Fruit fly (Drosophila melanogaster) whole organism, embryonic: ENCODE measurements around the gene DEF8.
A peak's percentile ranks its signal among the peaks of the same experiment; 100 is the strongest.

ENCODE experiments used
- C15 ChIP-seq: fragments of 200-800 bp; sonication (Bioruptor generic); IDR thresholded peaks from 3 replicates; pipeline ENCODE4 v1.3.6; 2022; ENCODE audit warnings: missing biosample characterization, missing genetic modification characterization
- CG13624 ChIP-seq: fragments of 200-800 bp; sonication (Bioruptor generic); optimal IDR thresholded peaks from 2 replicates; lab custom pipeline; 2016; ENCODE audit warnings: missing biosample characterization, missing genetic modification characterization
- CG15696 ChIP-seq: fragments of 200-800 bp; sonication (Bioruptor generic); optimal IDR thresholded peaks from 2 replicates; lab custom pipeline; 2019; ENCODE audit warnings: missing biosample characterization, mild to moderate bottlenecking, missing genetic modification characterization, moderate library complexity
- CG1602 ChIP-seq: fragments of 200-800 bp; sonication (Bioruptor generic); optimal IDR thresholded peaks from 3 replicates; lab custom pipeline; 2016; ENCODE audit warnings: missing biosample characterization, missing genetic modification characterization
- CG16779 ChIP-seq: fragments of 200-800 bp; sonication (Bioruptor generic); IDR thresholded peaks from 2 replicates; pipeline ENCODE4 v1.3.6; 2022; ENCODE audit warnings: missing biosample characterization, missing genetic modification characterization
- CG17361 ChIP-seq: fragments of 200-800 bp; sonication (Bioruptor generic); IDR thresholded peaks from 3 replicates; pipeline ENCODE4 v1.3.6; 2022; ENCODE audit warnings: missing biosample characterization, missing genetic modification characterization
- CG2199 ChIP-seq: fragments of 200-800 bp; sonication (Bioruptor generic); IDR thresholded peaks from 3 replicates; pipeline ENCODE4 v1.3.6; 2022; ENCODE audit warnings: missing biosample characterization, missing genetic modification characterization
- CG2202 ChIP-seq: fragments of 200-800 bp; sonication (Bioruptor generic); optimal IDR thresholded peaks from 2 replicates; lab custom pipeline; 2018; ENCODE audit warnings: missing biosample characterization, mild to moderate bottlenecking, missing genetic modification characterization
- CG4617 ChIP-seq: fragments of 200-800 bp; sonication (Bioruptor generic); optimal IDR thresholded peaks from 3 replicates; lab custom pipeline; 2016; ENCODE audit warnings: missing biosample characterization, missing genetic modification characterization, borderline replicate concordance
- CG7556 ChIP-seq: fragments of 200-800 bp; sonication (Bioruptor generic); optimal IDR thresholded peaks from 2 replicates; lab custom pipeline; 2017; ENCODE audit warnings: missing biosample characterization, mild to moderate bottlenecking, missing genetic modification characterization
- CG7839 ChIP-seq: fragments of 200-800 bp; sonication (Bioruptor generic); optimal IDR thresholded peaks from 3 replicates; lab custom pipeline; 2018; ENCODE audit warnings: missing biosample characterization, mild to moderate bottlenecking, missing genetic modification characterization, moderate library complexity
- CG9797 ChIP-seq: fragments of 200-800 bp; sonication (Bioruptor generic); optimal IDR thresholded peaks from 3 replicates; lab custom pipeline; 2018; ENCODE audit warnings: missing biosample characterization, mild to moderate bottlenecking, missing genetic modification characterization
- D ChIP-seq, 2 experiments: fragments of 200-800 bp in 1 of 2; fragments of >200 bp in 1 of 2; sonication (Bioruptor generic) in 1 of 2; optimal IDR thresholded peaks; 2 replicates in 1 of 2; 3 replicates in 1 of 2; lab custom pipeline; 2017; ENCODE audit warnings: mild to moderate bottlenecking in 1 of 2, missing biosample characterization in 1 of 2, missing genetic modification characterization in 1 of 2, missing genetic modification reagents in 1 of 2
- Ets65A ChIP-seq: fragments of 200-800 bp; sonication (Bioruptor generic); peaks from one replicate; lab custom pipeline; 2016; ENCODE audit warnings: missing biosample characterization, missing genetic modification characterization
- Fer3 ChIP-seq: fragments of 200-800 bp; sonication (Bioruptor generic); optimal IDR thresholded peaks from 2 replicates; lab custom pipeline; 2018; ENCODE audit warnings: missing biosample characterization, mild to moderate bottlenecking, missing genetic modification characterization, moderate library complexity
- Hr3 ChIP-seq: fragments of 200-800 bp; sonication (Bioruptor generic); optimal IDR thresholded peaks from 3 replicates; lab custom pipeline; 2016; ENCODE audit warnings: missing biosample characterization, missing genetic modification characterization
- MTF-1 ChIP-seq: fragments of 200-800 bp; sonication (Bioruptor generic); optimal IDR thresholded peaks from 2 replicates; lab custom pipeline; 2018; ENCODE audit warnings: missing biosample characterization, mild to moderate bottlenecking, missing genetic modification characterization, borderline replicate concordance
- Oli ChIP-seq: fragments of 200-800 bp; sonication (Bioruptor generic); optimal IDR thresholded peaks from 2 replicates; lab custom pipeline; 2018; ENCODE audit warnings: missing biosample characterization, mild to moderate bottlenecking, missing genetic modification characterization, moderate library complexity
- Scr ChIP-seq: fragments of 200-800 bp; sonication (Bioruptor generic); IDR thresholded peaks from 2 replicates; pipeline ENCODE4 v1.3.6; 2022; ENCODE audit warnings: missing biosample characterization, missing genetic modification characterization; ENCODE audit not compliant: partially characterized antibody
- Taf1 ChIP-seq: fragments of 200-800 bp; sonication (Bioruptor generic); IDR thresholded peaks from 2 replicates; pipeline ENCODE4 v1.3.6; 2022; ENCODE audit warnings: missing biosample characterization, missing genetic modification characterization
- amos ChIP-seq: fragments of 200-800 bp; sonication (Bioruptor generic); IDR thresholded peaks from 2 replicates; pipeline ENCODE4 v1.3.6; 2022; ENCODE audit warnings: missing biosample characterization, missing genetic modification characterization; ENCODE audit not compliant: partially characterized antibody
- cg ChIP-seq: fragments of 200-800 bp; sonication (Bioruptor generic); optimal IDR thresholded peaks from 3 replicates; lab custom pipeline; 2019; ENCODE audit warnings: missing biosample characterization, mild to moderate bottlenecking, missing genetic modification characterization, moderate library complexity
- dmrt11E ChIP-seq: fragments of 200-800 bp; sonication (Bioruptor generic); optimal IDR thresholded peaks from 3 replicates; lab custom pipeline; 2018; ENCODE audit warnings: missing biosample characterization, mild to moderate bottlenecking, missing genetic modification characterization, moderate library complexity
- eve ChIP-seq, 2 experiments: fragments of >200 bp; optimal IDR thresholded peaks; 2 replicates each; lab custom pipeline; 2017; ENCODE audit warnings: missing biosample characterization in 2 of 2, missing genetic modification characterization in 2 of 2
- exex ChIP-seq: fragments of 200-800 bp; sonication (Bioruptor generic); optimal IDR thresholded peaks from 4 replicates; lab custom pipeline; 2018; ENCODE audit warnings: missing biosample characterization, mild to moderate bottlenecking, missing genetic modification characterization, moderate library complexity
- fd96Cb ChIP-seq: fragments of 200-800 bp; sonication (Bioruptor generic); optimal IDR thresholded peaks from 2 replicates; lab custom pipeline; 2018; ENCODE audit warnings: missing biosample characterization, mild to moderate bottlenecking, missing genetic modification characterization, moderate library complexity
- gem ChIP-seq: fragments of 200-800 bp; sonication (Bioruptor generic); optimal IDR thresholded peaks from 2 replicates; lab custom pipeline; 2019; ENCODE audit warnings: missing biosample characterization, mild to moderate bottlenecking, missing genetic modification characterization, moderate library complexity
- gro ChIP-seq: fragments of 200-800 bp; sonication (Bioruptor generic); optimal IDR thresholded peaks from 2 replicates; lab custom pipeline; 2016; ENCODE audit warnings: missing biosample characterization, missing genetic modification characterization
- h ChIP-seq: fragments of >200 bp; optimal IDR thresholded peaks from 2 replicates; lab custom pipeline; 2017
- hkb ChIP-seq, 2 experiments: fragments of 200-800 bp in 1 of 2; fragments of >200 bp in 1 of 2; sonication (Bioruptor generic) in 1 of 2; IDR thresholded peaks in 1 of 2; optimal IDR thresholded peaks in 1 of 2; 2 replicates each; pipeline versions ENCODE4 v1.3.6 to Lab custom; 2017 to 2022; ENCODE audit warnings: missing biosample characterization in 1 of 2, missing genetic modification characterization in 1 of 2
- lov ChIP-seq, 2 experiments: fragments of 200-800 bp in 1 of 2; fragments of >200 bp in 1 of 2; sonication (Bioruptor generic) in 1 of 2; IDR thresholded peaks in 1 of 2; optimal IDR thresholded peaks in 1 of 2; 2 replicates in 1 of 2; 3 replicates in 1 of 2; pipeline versions ENCODE4 v1.3.6 to Lab custom; 2017 to 2022; ENCODE audit warnings: missing biosample characterization in 1 of 2, missing genetic modification characterization in 1 of 2
- nmo ChIP-seq: fragments of 200-800 bp; sonication (Bioruptor generic); optimal IDR thresholded peaks from 2 replicates; lab custom pipeline; 2018; ENCODE audit warnings: missing biosample characterization, mild to moderate bottlenecking, missing genetic modification characterization, moderate library complexity
- nom ChIP-seq: fragments of 200-800 bp; sonication (Bioruptor generic); optimal IDR thresholded peaks from 2 replicates; lab custom pipeline; 2017; ENCODE audit warnings: missing biosample characterization, missing genetic modification characterization, mild to moderate bottlenecking, moderate library complexity, missing genetic modification reagents
- oc ChIP-seq: fragments of 200-800 bp; sonication (Bioruptor generic); optimal IDR thresholded peaks from 2 replicates; lab custom pipeline; 2018; ENCODE audit warnings: missing biosample characterization, mild to moderate bottlenecking, missing genetic modification characterization, moderate library complexity
- pfk ChIP-seq: fragments of 200-800 bp; sonication (Bioruptor generic); optimal IDR thresholded peaks from 2 replicates; lab custom pipeline; 2018; ENCODE audit warnings: missing biosample characterization, mild to moderate bottlenecking, missing genetic modification characterization, moderate library complexity
- prd ChIP-seq, 3 experiments: fragments of >200 bp in 2 of 3; fragments of 200-800 bp in 1 of 3; sonication (Bioruptor generic) in 1 of 3; optimal IDR thresholded peaks in 2 of 3; IDR thresholded peaks in 1 of 3; 2 replicates in 2 of 3; 3 replicates in 1 of 3; pipeline versions ENCODE4 v1.3.6 to Lab custom; 2017 to 2022; ENCODE audit warnings: missing biosample characterization in 1 of 3, missing genetic modification characterization in 1 of 3
- pzg ChIP-seq: fragments of 200-800 bp; sonication (Bioruptor generic); optimal IDR thresholded peaks from 3 replicates; lab custom pipeline; 2018; ENCODE audit warnings: missing biosample characterization, mild to moderate bottlenecking, missing genetic modification characterization, moderate library complexity
- schlank ChIP-seq: fragments of 200-800 bp; sonication (Bioruptor generic); optimal IDR thresholded peaks from 2 replicates; lab custom pipeline; 2018; ENCODE audit warnings: missing biosample characterization, mild to moderate bottlenecking, missing genetic modification characterization
- sens ChIP-seq: fragments of 200-800 bp; sonication (Bioruptor generic); peaks from one replicate; lab custom pipeline; 2016; ENCODE audit warnings: missing biosample characterization, missing genetic modification characterization
- twi ChIP-seq: fragments of 200-800 bp; optimal IDR thresholded peaks from 2 replicates; lab custom pipeline; 2019; ENCODE audit warnings: missing biosample characterization, mild to moderate bottlenecking, missing genetic modification characterization, moderate library complexity
- zen ChIP-seq: fragments of 200-800 bp; sonication (Bioruptor generic); optimal IDR thresholded peaks from 3 replicates; lab custom pipeline; 2018; ENCODE audit warnings: missing biosample characterization, mild to moderate bottlenecking, missing genetic modification characterization, moderate library complexity

The DEF8 gene

DNA sequence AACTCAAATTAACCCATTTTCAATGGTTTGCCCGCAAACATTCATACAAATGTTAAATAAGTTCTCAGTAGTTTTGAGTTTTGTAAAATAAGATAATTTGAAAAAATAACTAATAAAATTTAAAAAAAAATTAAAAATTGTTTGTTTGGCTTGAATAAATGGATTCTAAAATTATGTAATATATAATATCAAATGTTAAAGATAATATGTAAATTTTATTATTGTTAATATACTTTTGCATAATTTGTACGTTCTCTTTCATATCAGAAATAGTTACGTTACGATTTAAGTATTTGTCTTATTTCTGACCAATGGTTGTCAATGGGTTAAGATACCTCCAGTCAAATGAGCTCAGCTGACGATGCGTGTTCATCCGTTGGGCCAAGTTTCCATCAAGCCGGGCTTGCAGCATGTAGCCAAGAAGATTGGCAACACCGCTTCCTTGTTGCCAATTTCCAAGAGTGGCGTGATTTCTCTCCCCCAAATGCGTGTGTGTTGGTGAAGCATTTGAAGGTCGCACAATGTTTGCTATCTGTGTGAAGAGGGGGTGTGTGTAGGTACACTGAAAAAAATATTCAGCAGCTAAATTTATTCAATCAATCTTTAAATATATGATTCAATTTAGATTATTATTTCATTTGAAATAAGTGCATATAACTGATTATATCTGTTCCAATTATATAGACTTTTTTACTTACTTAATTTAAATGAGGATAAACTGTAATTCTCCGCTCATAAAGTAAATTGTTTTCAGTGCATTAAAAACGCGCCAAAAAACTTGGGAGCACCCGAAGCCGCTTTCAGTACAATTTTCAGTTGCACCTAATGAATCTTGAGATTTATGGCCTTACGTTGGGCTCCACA, 34.9 kb upstream of the DEF8 start (continued):
- TF ChIP-seq hkb (optimal IDR thresholded peaks at IDR 0.05; lab: Kevin White, UChicago) (no peak), hkb (GFP tag; IDR thresholded peaks at IDR 0.05; lab: Robert Waterston, UW) (0 out of 2 replicates have a peak, but pooled peaks have one; percentile 14), gem (tag; lab: Kevin White, UChicago) (peak; percentile 60), amos (GFP tag; lab: Robert Waterston, UW) (no peak), pzg (GFP tag; lab: Kevin White, UChicago) (no peak), Fer3 (tag; lab: Kevin White, UChicago) (peak; percentile 16), Oli (tag; lab: Kevin White, UChicago) (peak; percentile 4), exex (no peak), Hr3 (GFP tag; lab: Kevin White, UChicago) (peak; percentile 15)
- TF ChIP-seq, all 482 proteins: peak for 73

DNA sequence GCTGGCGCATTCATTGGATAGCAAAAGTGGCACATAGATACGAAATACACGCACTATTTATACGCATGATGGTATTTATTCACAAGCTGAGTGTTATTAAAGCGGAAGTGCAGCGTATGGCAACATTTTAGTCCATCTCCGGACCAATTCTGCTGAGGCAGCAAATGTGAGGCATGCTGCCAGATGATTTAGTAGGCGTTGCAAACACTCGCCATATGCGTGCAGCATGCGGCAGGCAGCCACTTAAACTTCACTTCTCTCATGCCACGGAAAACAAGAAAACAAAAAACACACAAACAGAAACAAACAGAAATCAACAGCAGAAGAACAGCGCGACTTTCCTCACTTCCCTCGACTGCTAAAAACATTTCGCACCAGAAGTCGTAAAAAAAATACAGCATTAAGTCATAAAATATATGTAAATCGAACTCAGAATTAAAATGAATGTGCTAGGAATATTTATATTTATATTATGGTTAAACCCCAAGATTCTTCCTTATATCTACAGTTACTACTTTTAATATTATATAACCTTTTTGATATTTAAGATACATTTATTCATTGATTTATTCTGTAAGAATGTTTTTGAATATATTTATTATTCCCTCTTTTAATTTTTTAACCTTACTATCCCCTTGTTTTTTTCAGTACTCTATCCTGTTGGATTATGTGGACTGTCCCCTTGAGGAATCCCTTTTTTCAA, 32.5 kb upstream of the DEF8 start:
- TF ChIP-seq oc (tag; lab: Kevin White, UChicago) (no peak), CG2199 (GFP tag; lab: Robert Waterston, UW) (peak; percentile 79; the same call in 2 of the 3 replicates), Taf1 (GFP tag; lab: Robert Waterston, UW) (no peak), lov (optimal IDR thresholded peaks at IDR 0.05; lab: Kevin White, UChicago) (no peak), lov (GFP tag; IDR thresholded peaks at IDR 0.05; lab: Robert Waterston, UW) (0 out of 3 replicates have a peak, but pooled peaks have one; percentile 50), sens (GFP tag; lab: Kevin White, UChicago) (peak; percentile 58), CG16779 (peak; percentile 19; the same call in 1 of the 2 replicates), twi (tag; lab: Kevin White, UChicago) (peak; percentile 99), nom (peak; percentile 49)
- TF ChIP-seq, all 482 proteins: peak for 6

DNA sequence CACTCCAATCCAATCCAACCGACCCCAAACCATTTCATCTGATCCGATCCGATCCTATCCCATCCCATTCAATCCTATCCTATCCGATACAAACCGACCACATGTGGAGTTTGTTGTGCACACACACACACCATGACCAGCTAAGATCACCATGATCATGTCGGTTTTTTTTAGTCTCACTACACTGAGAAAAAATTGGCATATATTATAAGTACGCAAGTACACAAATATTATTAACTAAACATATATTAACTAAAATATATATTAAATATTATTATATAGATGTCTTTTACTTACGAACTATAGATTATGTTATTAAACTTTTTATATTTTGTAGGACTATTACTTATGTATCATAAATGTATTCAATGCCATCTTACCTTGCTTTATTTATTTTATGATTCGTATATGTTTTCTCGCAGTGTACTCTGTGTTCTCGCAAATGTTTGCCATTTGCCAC, 30.0 kb upstream of the DEF8 start:
- TF ChIP-seq D (optimal IDR thresholded peaks at IDR 0.05; lab: Kevin White, UChicago) = no peak
- TF ChIP-seq D (GFP tag; optimal IDR thresholded peaks at IDR 0.05; lab: Kevin White, UChicago) = peak; percentile 34
- TF ChIP-seq zen (tag; lab: Kevin White, UChicago) = peak; percentile 56
- TF ChIP-seq fd96Cb (tag; lab: Kevin White, UChicago) = peak; percentile 8
- TF ChIP-seq Scr = no peak
- no peak for TF ChIP-seq MTF-1 (GFP tag; lab: Kevin White, UChicago)
- no peak for TF ChIP-seq CG4617 (GFP tag; lab: Kevin White, UChicago)
- peak; percentile 41 for TF ChIP-seq CG15696 (tag; lab: Kevin White, UChicago)
- TF ChIP-seq nmo = peak; percentile 57
- TF ChIP-seq gro (GFP tag; lab: Kevin White, UChicago) = no peak
- TF ChIP-seq C15 = no peak
- TF ChIP-seq prd (optimal IDR thresholded peaks at IDR 0.05; lab: Kevin White, UChicago) = no peak
- TF ChIP-seq prd (GFP tag; IDR thresholded peaks at IDR 0.05; lab: Robert Waterston, UW) = peak; percentile 42; the same call in 1 of the 3 replicates
- TF ChIP-seq cg (GFP tag; lab: Kevin White, UChicago) = no peak
- peak; percentile 65 for TF ChIP-seq Ets65A (GFP tag; lab: Kevin White, UChicago)
- no peak for TF ChIP-seq h (lab: Kevin White, UChicago)
- TF ChIP-seq pfk (GFP tag; lab: Kevin White, UChicago) = no peak
- TF ChIP-seq dmrt11E (tag; lab: Kevin White, UChicago) = peak; percentile 77
- no peak for TF ChIP-seq eve (GFP tag; optimal IDR thresholded peaks at IDR 0.05; lab: Kevin White, UChicago)
- no peak for TF ChIP-seq CG13624 (GFP tag; lab: Kevin White, UChicago)
- peak; percentile 65; the same call in 2 of the 3 replicates for TF ChIP-seq CG17361
- TF ChIP-seq CG7556 = peak; percentile 32
- TF ChIP-seq CG2202 = peak; percentile 21
- TF ChIP-seq CG1602 (GFP tag; lab: Kevin White, UChicago) = peak; percentile 19
- TF ChIP-seq schlank = no peak
- TF ChIP-seq CG7839 (tag; lab: Kevin White, UChicago) = peak; percentile 47
- no peak for TF ChIP-seq CG9797 (GFP tag; lab: Kevin White, UChicago)
- peak; percentile 16 for TF ChIP-seq nom
